Worm (Caenorhabditis elegans): ENCODE results near the gene F14F8.14.

- TF ChIP-seq F37D6.2 (tag; optimal IDR thresholded peaks at IDR 0.05) (no peak), snpc-4 (tag; optimal IDR thresholded peaks at IDR 0.05) (no peak), rbr-2 (tag; optimal IDR thresholded peaks at IDR 0.05) (no peak), fkh-10 (GFP tag; optimal IDR thresholded peaks at IDR 0.05) (no peak), nhr-77 (tag; optimal IDR thresholded peaks at IDR 0.05) (no peak), daf-12 (tag; optimal IDR thresholded peaks at IDR 0.05) (no peak), egl-27 (tag; optimal IDR thresholded peaks at IDR 0.05) (no peak), mdl-1 (tag; optimal IDR thresholded peaks at IDR 0.05) (no peak), attf-4 (tag; optimal IDR thresholded peaks at IDR 0.05) (no peak), nhr-237 (tag; optimal IDR thresholded peaks at IDR 0.05) (no peak), pqm-1 (tag; optimal IDR thresholded peaks at IDR 0.05) (no peak)
These were observed 49.1 kb downstream of the F14F8.14 start, which contains the start of gene Y70C5A.4 for ce11 chrV:16617462-16617861.

Data from whole organism, L4 larva.